Worm (Caenorhabditis elegans): ENCODE data around the gene flp-20.

flp-20 gene

DNA sequence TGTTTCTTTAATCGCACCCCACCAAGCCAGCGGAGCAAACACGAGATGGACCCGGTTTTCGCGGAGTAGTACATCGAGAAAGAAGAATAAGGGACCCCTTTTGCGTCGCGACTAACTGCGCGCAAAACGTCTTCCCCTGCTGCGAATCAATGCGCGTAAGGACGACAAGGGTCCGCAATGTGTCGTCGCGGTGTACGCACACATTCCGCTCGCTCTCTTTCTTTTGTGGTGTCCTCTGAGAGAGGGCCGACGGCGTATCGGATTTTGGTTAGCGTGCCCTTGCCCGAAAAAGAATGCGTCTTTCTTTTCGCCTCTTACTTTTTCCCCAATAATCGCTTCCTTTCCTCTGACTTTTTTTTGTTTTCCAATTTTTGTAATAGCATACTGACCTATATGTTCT lies 11.9 kb downstream of the flp-20 start (continued):
- TF ChIP-seq daf-8 (GFP tag; IDR thresholded peaks at IDR 0.05) = no peak
- TF ChIP-seq Y105C5A.15 (GFP tag; IDR thresholded peaks at IDR 0.05) = no peak
- TF ChIP-seq dve-1 (tag; optimal IDR thresholded peaks at IDR 0.05; ENCODE audit: insufficient read depth) = no peak
- peak; percentile 77; the same call in 1 of the 2 replicates for TF ChIP-seq nhr-42 (GFP tag; IDR thresholded peaks at IDR 0.05)
- no peak for TF ChIP-seq dmd-8 (GFP tag; IDR thresholded peaks at IDR 0.05)
- no peak for TF ChIP-seq spr-1 (tag; optimal IDR thresholded peaks at IDR 0.05)
- peak; percentile 38 for TF ChIP-seq nhr-28 (tag; optimal IDR thresholded peaks at IDR 0.05)
- TF ChIP-seq aha-1 (tag) = peak; percentile 91
- TF ChIP-seq nhr-11 (tag; optimal IDR thresholded peaks at IDR 0.05) = no peak
- TF ChIP-seq ztf-11 (tag; optimal IDR thresholded peaks at IDR 0.05) = no peak
- TF ChIP-seq lir-3 (tag; optimal IDR thresholded peaks at IDR 0.05) = no peak
- peak; percentile 77 for TF ChIP-seq hlh-30 (tag; optimal IDR thresholded peaks at IDR 0.05; ENCODE audit: insufficient read depth)
- no peak for TF ChIP-seq Y75B8A.6 (GFP tag; IDR thresholded peaks at IDR 0.05)
- no peak for TF ChIP-seq pha-4 (GFP tag; IDR thresholded peaks at IDR 0.05)
- no peak for TF ChIP-seq pha-4 (tag; optimal IDR thresholded peaks at IDR 0.05)
- TF ChIP-seq nhr-48 (tag; optimal IDR thresholded peaks at IDR 0.05) = no peak
- TF ChIP-seq F49E8.2 (tag; optimal IDR thresholded peaks at IDR 0.05; ENCODE audit: borderline replicate concordance) = no peak
- TF ChIP-seq mes-2 (tag; optimal IDR thresholded peaks at IDR 0.05; ENCODE audit: poor library complexity, severe bottlenecking) = no peak
- TF ChIP-seq mdl-1 (tag; optimal IDR thresholded peaks at IDR 0.05) = peak in 1 of 2 experiments; percentile 79
- no peak for TF ChIP-seq T26A8.4 (GFP tag; IDR thresholded peaks at IDR 0.05)
- no peak for TF ChIP-seq daf-12 (tag; optimal IDR thresholded peaks at IDR 0.05)
- no peak for TF ChIP-seq vab-7 (GFP tag; IDR thresholded peaks at IDR 0.05)
- 0 out of 2 replicates have a peak, but pooled peaks have one; percentile 34 for TF ChIP-seq dmd-6 (GFP tag; IDR thresholded peaks at IDR 0.05)
- TF ChIP-seq F37D6.2 (tag; optimal IDR thresholded peaks at IDR 0.05) = peak; percentile 53
- TF ChIP-seq lin-1 (GFP tag; IDR thresholded peaks at IDR 0.05) = no peak
- TF ChIP-seq jun-1 (tag; optimal IDR thresholded peaks at IDR 0.05) = no peak
- no peak for TF ChIP-seq unc-39 (tag; optimal IDR thresholded peaks at IDR 0.05)
- no peak for TF ChIP-seq dmd-9 (GFP tag; IDR thresholded peaks at IDR 0.05)
- no peak for TF ChIP-seq T20F7.1 (GFP tag; optimal IDR thresholded peaks at IDR 0.05)
- TF ChIP-seq ceh-28 (tag; optimal IDR thresholded peaks at IDR 0.05) = peak; percentile 23
- TF ChIP-seq hlh-11 (tag; optimal IDR thresholded peaks at IDR 0.05) = no peak
- no peak for TF ChIP-seq aly-2 (tag; optimal IDR thresholded peaks at IDR 0.05)
- no peak for TF ChIP-seq nhr-76 (tag; optimal IDR thresholded peaks at IDR 0.05)
- no peak for TF ChIP-seq hif-1 (tag; optimal IDR thresholded peaks at IDR 0.05)
- TF ChIP-seq arid-1 (GFP tag; conservative IDR thresholded peaks at IDR 0.05) = 0 out of 2 replicates have a peak, but pooled peaks have one; percentile 37
- TF ChIP-seq ceh-32 (tag; optimal IDR thresholded peaks at IDR 0.05; ENCODE audit: poor library complexity) = no peak
- TF ChIP-seq unc-62 (GFP tag; optimal IDR thresholded peaks at IDR 0.05 in 1 of 2) = peak in 1 of 2 experiments; percentile 73
- TF ChIP-seq unc-62 (tag; optimal IDR thresholded peaks at IDR 0.05) = no peak
- no peak for TF ChIP-seq lin-29 (GFP tag; IDR thresholded peaks at IDR 0.05)
- no peak for TF ChIP-seq ceh-82 (tag; optimal IDR thresholded peaks at IDR 0.05)
- TF ChIP-seq skn-1 (tag; optimal IDR thresholded peaks at IDR 0.05) = no peak
- no peak for TF ChIP-seq lin-15B (tag; optimal IDR thresholded peaks at IDR 0.05)
- TF ChIP-seq rbr-2 (tag; optimal IDR thresholded peaks at IDR 0.05) = peak; percentile 81
- TF ChIP-seq spr-3 (GFP tag; optimal IDR thresholded peaks at IDR 0.05) = no peak
- TF ChIP-seq Y48G9A.11 (GFP tag; IDR thresholded peaks at IDR 0.05) = no peak
- TF ChIP-seq nhr-41 (GFP tag; IDR thresholded peaks at IDR 0.05) = no peak
- no peak for TF ChIP-seq F44E2.7 (GFP tag; IDR thresholded peaks at IDR 0.05)
- no peak for TF ChIP-seq lin-39 (tag; optimal IDR thresholded peaks at IDR 0.05)
- no peak for TF ChIP-seq nhr-102 (tag; optimal IDR thresholded peaks at IDR 0.05)
- no peak for TF ChIP-seq snpc-4 (tag; optimal IDR thresholded peaks at IDR 0.05)
- no peak for TF ChIP-seq D1046.2 (GFP tag; IDR thresholded peaks at IDR 0.05)
- TF ChIP-seq zfp-3 (GFP tag; conservative IDR thresholded peaks at IDR 0.05) = no peak
- no peak for TF ChIP-seq saeg-2 (GFP tag; IDR thresholded peaks at IDR 0.05)

Data from whole organism, L4 larva.